Worm (Caenorhabditis elegans) whole organism, L3 larva: Measurements from ENCODE around the gene sptl-2.

Experiments
- R02D3.7 ChIP-seq: fragments of 150-350 bp; optimal IDR thresholded peaks from 2 replicates; lab custom pipeline; 2014; ENCODE audit warnings: missing biosample characterization, missing genetic modification characterization
- ZK546.5 ChIP-seq: sonication (generic microtip); optimal IDR thresholded peaks from 2 replicates; lab custom pipeline; 2017; ENCODE audit warnings: missing biosample characterization, missing genetic modification characterization
- aly-2 ChIP-seq: fragments of 150-350 bp; optimal IDR thresholded peaks from 2 replicates; lab custom pipeline; 2014; ENCODE audit warnings: missing biosample characterization, missing genetic modification characterization
- ama-1 ChIP-seq: fragments of 150-350 bp; optimal IDR thresholded peaks from 2 replicates; lab custom pipeline; 2018
- ceh-16 ChIP-seq: sonication (generic microtip); optimal IDR thresholded peaks from 2 replicates; lab custom pipeline; 2017; ENCODE audit warnings: missing biosample characterization, missing genetic modification characterization
- ceh-82 ChIP-seq: fragments of 150-350 bp; optimal IDR thresholded peaks from 2 replicates; lab custom pipeline; 2014; ENCODE audit warnings: missing biosample characterization, missing genetic modification characterization
- ceh-9 ChIP-seq: sonication (generic microtip); optimal IDR thresholded peaks from 2 replicates; lab custom pipeline; 2018; ENCODE audit warnings: missing biosample characterization, missing genetic modification characterization
- daf-12 ChIP-seq: fragments of 150-350 bp; optimal IDR thresholded peaks from 2 replicates; lab custom pipeline; 2014; ENCODE audit warnings: missing biosample characterization, missing genetic modification reagents, missing genetic modification characterization
- egl-27 ChIP-seq: sonication (generic microtip); optimal IDR thresholded peaks from 4 replicates; lab custom pipeline; 2017; ENCODE audit warnings: missing biosample characterization, missing genetic modification reagents, missing genetic modification characterization
- egl-5 ChIP-seq: fragments of 150-350 bp; optimal IDR thresholded peaks from 2 replicates; lab custom pipeline; 2017; ENCODE audit warnings: missing biosample characterization, missing genetic modification reagents, missing genetic modification characterization, inconsistent platforms
- elt-2 ChIP-seq: sonication (generic microtip); optimal IDR thresholded peaks from 2 replicates; lab custom pipeline; 2016; ENCODE audit warnings: missing genetic modification reagents, mild to moderate bottlenecking, missing genetic modification characterization, missing compliant biosample characterization
- elt-3 ChIP-seq, 3 experiments: fragments of 150-350 bp in 1 of 3; sonication (generic microtip) in 2 of 3; optimal IDR thresholded peaks; 2 replicates in 2 of 3; 4 replicates in 1 of 3; lab custom pipeline; 2014 to 2017; ENCODE audit warnings: missing biosample characterization in 3 of 3, missing genetic modification characterization in 3 of 3
- eor-1 ChIP-seq, 2 experiments: fragments of 150-350 bp; optimal IDR thresholded peaks; 2 replicates each; lab custom pipeline; 2014 to 2018; ENCODE audit warnings: missing biosample characterization in 2 of 2, missing genetic modification characterization in 2 of 2
- fkh-10 ChIP-seq: sonication (generic microtip); optimal IDR thresholded peaks from 2 replicates; lab custom pipeline; 2017; ENCODE audit warnings: missing biosample characterization, missing genetic modification reagents, missing genetic modification characterization
- fos-1 ChIP-seq: fragments of 150-350 bp; optimal IDR thresholded peaks from 2 replicates; lab custom pipeline; 2014; ENCODE audit warnings: missing biosample characterization, missing genetic modification characterization
- hmg-11 ChIP-seq: sonication (generic microtip); optimal IDR thresholded peaks from 2 replicates; lab custom pipeline; 2016; ENCODE audit warnings: missing genetic modification characterization, missing compliant biosample characterization
- jun-1 ChIP-seq: fragments of 150-350 bp; optimal IDR thresholded peaks from 2 replicates; lab custom pipeline; 2014; ENCODE audit warnings: missing biosample characterization, missing genetic modification reagents, missing genetic modification characterization
- lin-15B ChIP-seq: fragments of 150-350 bp; optimal IDR thresholded peaks from 2 replicates; lab custom pipeline; 2014; ENCODE audit warnings: missing biosample characterization, missing genetic modification characterization
- lin-39 ChIP-seq: fragments of 150-350 bp; optimal IDR thresholded peaks from 2 replicates; lab custom pipeline; 2018; ENCODE audit warnings: missing biosample characterization, missing genetic modification reagents, missing genetic modification characterization
- lsy-12 ChIP-seq: sonication (generic microtip); optimal IDR thresholded peaks from 2 replicates; lab custom pipeline; 2016; ENCODE audit warnings: mild to moderate bottlenecking, missing genetic modification characterization, missing compliant biosample characterization
- mdl-1 ChIP-seq: fragments of 150-350 bp; optimal IDR thresholded peaks from 2 replicates; lab custom pipeline; 2014; ENCODE audit warnings: missing biosample characterization, missing genetic modification characterization
- mml-1 ChIP-seq: fragments of 150-350 bp; sonication (generic microtip); optimal IDR thresholded peaks from 3 replicates; lab custom pipeline; 2014; ENCODE audit warnings: missing biosample characterization, missing genetic modification characterization
- nfya-1 ChIP-seq: sonication (generic microtip); optimal IDR thresholded peaks from 2 replicates; lab custom pipeline; 2017; ENCODE audit warnings: missing genetic modification characterization, mild to moderate bottlenecking, missing compliant biosample characterization, antibody characterized with exemption, moderate library complexity; ENCODE audit not compliant: insufficient read depth
- nhr-11 ChIP-seq: fragments of 150-350 bp; optimal IDR thresholded peaks from 2 replicates; lab custom pipeline; 2014; ENCODE audit warnings: missing biosample characterization, missing genetic modification characterization
- nhr-12 ChIP-seq: fragments of 150-350 bp; optimal IDR thresholded peaks from 2 replicates; lab custom pipeline; 2014; ENCODE audit warnings: missing biosample characterization, missing genetic modification characterization
- nhr-23 ChIP-seq: fragments of 150-350 bp; optimal IDR thresholded peaks from 2 replicates; lab custom pipeline; 2014; ENCODE audit warnings: missing biosample characterization, missing genetic modification reagents, missing genetic modification characterization
- nhr-237 ChIP-seq: fragments of 150-350 bp; optimal IDR thresholded peaks from 2 replicates; lab custom pipeline; 2014; ENCODE audit warnings: missing biosample characterization, missing genetic modification characterization
- nhr-25 ChIP-seq: sonication (generic microtip); optimal IDR thresholded peaks from 2 replicates; lab custom pipeline; 2017; ENCODE audit warnings: missing biosample characterization, missing genetic modification characterization
- nhr-28 ChIP-seq: fragments of 150-350 bp; optimal IDR thresholded peaks from 2 replicates; lab custom pipeline; 2014; ENCODE audit warnings: missing biosample characterization, missing genetic modification characterization
- nhr-43 ChIP-seq: sonication (generic microtip); optimal IDR thresholded peaks from 2 replicates; lab custom pipeline; 2016; ENCODE audit warnings: mild to moderate bottlenecking, missing genetic modification characterization, missing compliant biosample characterization; ENCODE audit not compliant: poor library complexity, severe bottlenecking
- nhr-76 ChIP-seq: fragments of 150-350 bp; sonication (generic microtip); optimal IDR thresholded peaks from 5 replicates; lab custom pipeline; 2014; ENCODE audit warnings: missing biosample characterization, missing genetic modification characterization
- pha-4 ChIP-seq: fragments of 150-350 bp; optimal IDR thresholded peaks from 2 replicates; lab custom pipeline; 2014; ENCODE audit warnings: missing biosample characterization, missing genetic modification reagents, missing genetic modification characterization
- sea-2 ChIP-seq: fragments of 150-350 bp; sonication (generic microtip); optimal IDR thresholded peaks from 4 replicates; lab custom pipeline; 2014; ENCODE audit warnings: missing biosample characterization, missing genetic modification reagents, missing genetic modification characterization
- skn-1 ChIP-seq: fragments of 150-350 bp; optimal IDR thresholded peaks from 2 replicates; lab custom pipeline; 2014; ENCODE audit warnings: missing biosample characterization, missing genetic modification characterization
- snpc-4 ChIP-seq: fragments of 150-350 bp; optimal IDR thresholded peaks from 2 replicates; lab custom pipeline; 2014; ENCODE audit warnings: missing biosample characterization, missing genetic modification characterization
- tbx-2 ChIP-seq: sonication (generic microtip); optimal IDR thresholded peaks from 2 replicates; lab custom pipeline; 2016; ENCODE audit warnings: mild to moderate bottlenecking, missing genetic modification characterization, missing compliant biosample characterization
- unc-39 ChIP-seq: sonication (generic microtip); optimal IDR thresholded peaks from 4 replicates; lab custom pipeline; 2017; ENCODE audit warnings: missing biosample characterization, missing genetic modification characterization
- ztf-11 ChIP-seq: fragments of 150-350 bp; optimal IDR thresholded peaks from 2 replicates; lab custom pipeline; 2014; ENCODE audit warnings: missing biosample characterization, missing genetic modification characterization
- ztf-4 ChIP-seq: fragments of 150-350 bp; optimal IDR thresholded peaks from 2 replicates; lab custom pipeline; 2014; ENCODE audit warnings: missing biosample characterization, missing genetic modification characterization

Gene sptl-2

ce11 chrV:8034811-8035210, 17.8 kb downstream of the sptl-2 start, which contains the start of gene algn-12:
algn-12 (plus strand) TSS chrV:8035111.
- TF ChIP-seq nhr-28 (tag; lab: Kevin White, UChicago) (no peak), aly-2 (tag; lab: Kevin White, UChicago) (no peak), lin-15B (tag; lab: Kevin White, UChicago) (no peak), nhr-76 (tag; lab: Kevin White, UChicago) (no peak), unc-39 (tag; lab: Kevin White, UChicago) (no peak), eor-1 (tag; optimal IDR thresholded peaks at IDR 0.05; lab: Kevin White, UChicago) (no peak), nhr-43 (tag; lab: Kevin White, UChicago) (no peak), hmg-11 (tag; lab: Kevin White, UChicago) (no peak), lsy-12 (tag; lab: Kevin White, UChicago) (no peak), nhr-12 (no peak), egl-27 (no peak)
- TF ChIP-seq, all 47 proteins: peak for 0

- TF ChIP-seq ceh-82 (tag; lab: Kevin White, UChicago) (no peak), lin-39 (tag; lab: Kevin White, UChicago) (no peak), ZK546.5 (tag; lab: Kevin White, UChicago) (no peak), tbx-2 (tag; lab: Kevin White, UChicago) (no peak), aly-2 (tag; lab: Kevin White, UChicago) (no peak), jun-1 (tag; lab: Kevin White, UChicago) (no peak), mdl-1 (tag; lab: Kevin White, UChicago) (no peak), skn-1 (no peak), nhr-23 (tag; lab: Kevin White, UChicago) (no peak), daf-12 (tag; lab: Kevin White, UChicago) (no peak), hmg-11 (tag; lab: Kevin White, UChicago) (no peak)
- TF ChIP-seq, all 47 proteins: peak for 0
These were observed 18.9 kb downstream of the sptl-2 start, which contains the start of gene ZC513.14 for ce11 chrV:8035947-8036346. ZC513.14 (minus strand) TSS chrV:8036047.

- TF ChIP-seq mdl-1 (tag; lab: Kevin White, UChicago), result no peak
- no peak for TF ChIP-seq ceh-82 (tag; lab: Kevin White, UChicago)
- no peak for TF ChIP-seq egl-27
- no peak for TF ChIP-seq nhr-12
- peak; percentile 72 for TF ChIP-seq fos-1 (tag; lab: Kevin White, UChicago)
- TF ChIP-seq nhr-23 (tag; lab: Kevin White, UChicago), result peak; percentile 90
- TF ChIP-seq ztf-11, result no peak
- no peak for TF ChIP-seq ama-1
- no peak for TF ChIP-seq nhr-237 (tag; lab: Kevin White, UChicago)
- peak; percentile 23 for TF ChIP-seq ceh-16 (tag; lab: Kevin White, UChicago)
- no peak for TF ChIP-seq egl-5 (tag; lab: Kevin White, UChicago)
- peak; percentile 83 for TF ChIP-seq tbx-2 (tag; lab: Kevin White, UChicago)
- TF ChIP-seq elt-3 (tag; optimal IDR thresholded peaks at IDR 0.05; lab: Kevin White, UChicago), result peak in 1 of 3 experiments; percentile 4
- TF ChIP-seq sea-2 (GFP tag; lab: Kevin White, UChicago), result no peak
- peak; percentile 24 for TF ChIP-seq nhr-28 (tag; lab: Kevin White, UChicago)
- TF ChIP-seq mml-1 (tag; lab: Kevin White, UChicago), result no peak
- peak; percentile 37 for TF ChIP-seq lsy-12 (tag; lab: Kevin White, UChicago)
- TF ChIP-seq daf-12 (tag; lab: Kevin White, UChicago), result no peak
- peak; percentile 85 for TF ChIP-seq nhr-43 (tag; lab: Kevin White, UChicago)
These were observed 22.1 kb downstream of the sptl-2 start for ce11 chrV:8039085-8039525.

- TF ChIP-seq aly-2 (tag; lab: Kevin White, UChicago) (no peak), ama-1 (peak; percentile 86), nhr-25 (tag; lab: Kevin White, UChicago) (peak; percentile 40)
These were observed 22.6 kb downstream of the sptl-2 start for ce11 chrV:8039606-8040005.

- TF ChIP-seq nhr-237 (tag; lab: Kevin White, UChicago), result no peak
- TF ChIP-seq nhr-28 (tag; lab: Kevin White, UChicago), result no peak
- peak; percentile 4 for TF ChIP-seq tbx-2 (tag; lab: Kevin White, UChicago)
- TF ChIP-seq ama-1, result peak; percentile 84
- TF ChIP-seq sea-2 (GFP tag; lab: Kevin White, UChicago), result no peak
- TF ChIP-seq nhr-12, result no peak
- TF ChIP-seq R02D3.7, result no peak
- no peak for TF ChIP-seq pha-4
- no peak for TF ChIP-seq ZK546.5 (tag; lab: Kevin White, UChicago)
- TF ChIP-seq nhr-23 (tag; lab: Kevin White, UChicago), result peak; percentile 95
- no peak for TF ChIP-seq snpc-4 (tag; lab: Kevin White, UChicago)
- TF ChIP-seq fkh-10 (GFP tag; lab: Kevin White, UChicago), result no peak
- TF ChIP-seq elt-2 (tag; lab: Kevin White, UChicago), result no peak
- no peak for TF ChIP-seq skn-1
- no peak for TF ChIP-seq jun-1 (tag; lab: Kevin White, UChicago)
- TF ChIP-seq egl-27, result no peak
- TF ChIP-seq ceh-9 (tag; lab: Kevin White, UChicago), result no peak
- no peak for TF ChIP-seq nhr-76 (tag; lab: Kevin White, UChicago)
- TF ChIP-seq ztf-4 (tag; lab: Kevin White, UChicago), result no peak
- no peak for TF ChIP-seq nhr-11 (tag; lab: Kevin White, UChicago)
- no peak for TF ChIP-seq hmg-11 (tag; lab: Kevin White, UChicago)
- TF ChIP-seq nfya-1, result no peak
- TF ChIP-seq mml-1 (tag; lab: Kevin White, UChicago), result no peak
- peak in 1 of 3 experiments; percentile 13 for TF ChIP-seq elt-3 (tag; optimal IDR thresholded peaks at IDR 0.05; lab: Kevin White, UChicago)
These were observed 23.5 kb downstream of the sptl-2 start for ce11 chrV:8040247-8041084.
